Fruit fly (Drosophila melanogaster) whole organism, adult: ENCODE results near the gene CG32069.

Experiments
- CG1620 ChIP-seq: fragments of 200-800 bp; sonication (Bioruptor generic); optimal IDR thresholded peaks from 2 replicates; lab custom pipeline; 2016; ENCODE audit warnings: missing biosample characterization, missing genetic modification characterization
- CG5204 ChIP-seq: fragments of 200-800 bp; sonication (Bioruptor generic); optimal IDR thresholded peaks from 2 replicates; lab custom pipeline; 2016; ENCODE audit warnings: missing biosample characterization, missing genetic modification characterization
- CG7045 ChIP-seq: fragments of 200-800 bp; sonication (Bioruptor generic); optimal IDR thresholded peaks from 2 replicates; lab custom pipeline; 2017; ENCODE audit warnings: missing biosample characterization, mild to moderate bottlenecking, missing genetic modification characterization
- Clk ChIP-seq: fragments of 200-800 bp; sonication (Bioruptor generic); optimal IDR thresholded peaks from 2 replicates; lab custom pipeline; 2017; ENCODE audit warnings: missing biosample characterization, missing genetic modification characterization
- cnc ChIP-seq, 2 experiments: fragments of >200 bp; optimal IDR thresholded peaks; 2 replicates each; lab custom pipeline; 2017
- kay ChIP-seq: fragments of 200-800 bp; sonication (Bioruptor generic); peaks from one replicate; lab custom pipeline; 2016; ENCODE audit warnings: missing biosample characterization, missing genetic modification characterization, borderline replicate concordance
- tj ChIP-seq: fragments of 200-800 bp; sonication (Bioruptor generic); optimal IDR thresholded peaks from 3 replicates; lab custom pipeline; 2017; ENCODE audit warnings: missing biosample characterization, mild to moderate bottlenecking, missing genetic modification characterization, moderate library complexity
- toe ChIP-seq: fragments of 200-800 bp; sonication (Bioruptor generic); optimal IDR thresholded peaks from 2 replicates; lab custom pipeline; 2016; ENCODE audit warnings: missing biosample characterization, missing genetic modification characterization

DNA sequence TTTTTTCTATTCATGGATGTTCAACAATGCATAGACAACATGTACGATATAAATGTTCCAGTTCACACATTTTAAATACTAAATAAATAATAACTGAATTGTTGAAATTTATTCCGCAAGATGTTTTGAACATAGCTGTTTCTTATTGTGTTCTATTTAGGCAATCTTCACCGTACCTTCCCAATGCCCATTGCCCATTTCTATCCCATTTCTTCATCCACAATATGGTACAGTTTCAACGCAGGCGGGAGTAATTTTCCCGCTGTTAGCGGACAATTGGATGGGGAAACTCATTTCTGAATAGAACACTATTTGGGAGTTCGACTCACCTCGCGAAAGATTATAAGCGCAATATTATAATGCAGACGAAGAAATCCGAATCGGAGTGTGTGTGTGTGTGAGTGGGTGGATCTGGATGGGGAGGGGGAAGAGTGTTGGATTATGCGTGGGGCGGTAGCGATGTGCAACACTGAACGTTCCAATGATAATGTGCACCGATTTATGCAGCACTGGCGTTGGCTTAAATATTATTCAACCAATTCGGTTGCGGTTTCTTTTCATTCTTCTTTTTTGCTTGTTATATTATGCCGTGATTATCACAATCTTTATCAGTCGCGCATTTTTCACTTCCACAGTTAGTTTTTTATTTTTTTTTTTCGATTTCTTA lies 29.7 kb upstream of the CG32069 start:
- peak; percentile 53 for TF ChIP-seq Clk (GFP tag; lab: Kevin White, UChicago)
- TF ChIP-seq tj (GFP tag; lab: Kevin White, UChicago), result peak; percentile 51
- peak; percentile 75 for TF ChIP-seq toe (GFP tag; lab: Kevin White, UChicago)
- TF ChIP-seq kay (GFP tag; lab: Kevin White, UChicago), result peak; percentile 6
- no peak for TF ChIP-seq cnc (optimal IDR thresholded peaks at IDR 0.05; lab: Kevin White, UChicago)
- TF ChIP-seq CG1620 (GFP tag; lab: Kevin White, UChicago), result peak; percentile 79
- TF ChIP-seq CG5204 (GFP tag; lab: Kevin White, UChicago), result peak; percentile 24
- peak; percentile 56 for TF ChIP-seq CG7045 (GFP tag; lab: Kevin White, UChicago)
